Fruit fly (Drosophila melanogaster) whole organism, embryonic: Measurements from ENCODE around the gene CG43867.

Experiments
- CG10565 ChIP-seq: fragments of 200-800 bp; sonication (Bioruptor generic); optimal IDR thresholded peaks from 3 replicates; lab custom pipeline; 2016; ENCODE audit warnings: missing biosample characterization, mild to moderate bottlenecking, missing genetic modification characterization
- CG12236 ChIP-seq: fragments of 200-800 bp; sonication (Bioruptor generic); optimal IDR thresholded peaks from 2 replicates; lab custom pipeline; 2016; ENCODE audit warnings: missing biosample characterization, missing genetic modification characterization
- CG13123 ChIP-seq: fragments of 200-800 bp; sonication (Bioruptor generic); optimal IDR thresholded peaks from 2 replicates; lab custom pipeline; 2016; ENCODE audit warnings: missing biosample characterization, missing genetic modification characterization
- CG13894 ChIP-seq: fragments of 200-800 bp; sonication (Bioruptor generic); optimal IDR thresholded peaks from 3 replicates; lab custom pipeline; 2018; ENCODE audit warnings: missing biosample characterization, mild to moderate bottlenecking, missing genetic modification characterization, moderate library complexity
- CG14860 ChIP-seq: fragments of 200-800 bp; sonication (Bioruptor generic); IDR thresholded peaks from 3 replicates; pipeline ENCODE4 v1.3.6; 2022; ENCODE audit warnings: missing biosample characterization, missing genetic modification characterization; ENCODE audit not compliant: partially characterized antibody
- CG15073 ChIP-seq: fragments of 200-800 bp; sonication (Bioruptor generic); optimal IDR thresholded peaks from 2 replicates; lab custom pipeline; 2016; ENCODE audit warnings: missing biosample characterization, missing genetic modification characterization
- CG15696 ChIP-seq: fragments of 200-800 bp; sonication (Bioruptor generic); optimal IDR thresholded peaks from 2 replicates; lab custom pipeline; 2019; ENCODE audit warnings: missing biosample characterization, mild to moderate bottlenecking, missing genetic modification characterization, moderate library complexity
- CG1603 ChIP-seq: fragments of 200-800 bp; sonication (Bioruptor generic); optimal IDR thresholded peaks from 2 replicates; lab custom pipeline; 2019; ENCODE audit warnings: missing biosample characterization, mild to moderate bottlenecking, missing genetic modification characterization, moderate library complexity
- CG18476 ChIP-seq: fragments of 200-800 bp; sonication (Bioruptor generic); optimal IDR thresholded peaks from 2 replicates; lab custom pipeline; 2016; ENCODE audit warnings: missing biosample characterization, mild to moderate bottlenecking, missing genetic modification characterization
- CG18619 ChIP-seq: fragments of 200-800 bp; sonication (Bioruptor generic); optimal IDR thresholded peaks from 3 replicates; lab custom pipeline; 2017; ENCODE audit warnings: missing biosample characterization, mild to moderate bottlenecking, missing genetic modification characterization
- CG18764 ChIP-seq: fragments of 200-800 bp; sonication (Bioruptor generic); optimal IDR thresholded peaks from 3 replicates; lab custom pipeline; 2016; ENCODE audit warnings: missing biosample characterization, missing genetic modification characterization
- CG2202 ChIP-seq: fragments of 200-800 bp; sonication (Bioruptor generic); optimal IDR thresholded peaks from 2 replicates; lab custom pipeline; 2018; ENCODE audit warnings: missing biosample characterization, mild to moderate bottlenecking, missing genetic modification characterization
- CG2712 ChIP-seq: fragments of 200-800 bp; optimal IDR thresholded peaks from 3 replicates; lab custom pipeline; 2019; ENCODE audit warnings: missing biosample characterization, mild to moderate bottlenecking, missing genetic modification characterization, moderate library complexity
- CG2889 ChIP-seq: fragments of 200-800 bp; sonication (Bioruptor generic); IDR thresholded peaks from 3 replicates; pipeline ENCODE4 v1.3.6; 2022; ENCODE audit warnings: missing biosample characterization, missing genetic modification characterization
- CG43689 ChIP-seq: fragments of 200-800 bp; sonication (Bioruptor generic); IDR thresholded peaks from 2 replicates; pipeline ENCODE4 v1.3.6; 2022; ENCODE audit warnings: missing biosample characterization, missing genetic modification characterization
- CG4424 ChIP-seq: fragments of 200-800 bp; sonication (Bioruptor generic); optimal IDR thresholded peaks from 3 replicates; lab custom pipeline; 2016; ENCODE audit warnings: missing biosample characterization, missing genetic modification characterization
- CG6272 ChIP-seq: fragments of 200-800 bp; sonication (Bioruptor generic); IDR thresholded peaks from 2 replicates; pipeline ENCODE4 v1.3.6; 2022; ENCODE audit warnings: missing biosample characterization, missing genetic modification characterization
- CG8290 ChIP-seq, 3 experiments: fragments of 200-800 bp; sonication (Bioruptor generic); optimal IDR thresholded peaks; 2 replicates each; lab custom pipeline; 2016 to 2019; ENCODE audit warnings: missing biosample characterization in 3 of 3, missing genetic modification characterization in 3 of 3, mild to moderate bottlenecking in 2 of 3, moderate library complexity in 1 of 3
- CG8359 ChIP-seq: fragments of 200-800 bp; sonication (Bioruptor generic); optimal IDR thresholded peaks from 2 replicates; lab custom pipeline; 2017; ENCODE audit warnings: missing biosample characterization, mild to moderate bottlenecking, missing genetic modification characterization, borderline replicate concordance
- CG8924 ChIP-seq: fragments of 200-800 bp; optimal IDR thresholded peaks from 3 replicates; lab custom pipeline; 2019; ENCODE audit warnings: missing biosample characterization, mild to moderate bottlenecking, missing genetic modification characterization, moderate library complexity
- Camta ChIP-seq: fragments of 200-800 bp; sonication (Bioruptor generic); optimal IDR thresholded peaks from 2 replicates; lab custom pipeline; 2016; ENCODE audit warnings: missing biosample characterization, missing genetic modification characterization
- Chrac-16 ChIP-seq: fragments of 200-800 bp; sonication (Bioruptor generic); optimal IDR thresholded peaks from 3 replicates; lab custom pipeline; 2016; ENCODE audit warnings: missing biosample characterization, missing genetic modification characterization
- Dip2 ChIP-seq: fragments of 200-800 bp; sonication (Bioruptor generic); IDR thresholded peaks from 2 replicates; pipeline ENCODE4 v1.3.6; 2022; ENCODE audit warnings: missing biosample characterization, missing genetic modification characterization
- E2f2 ChIP-seq: fragments of 200-800 bp; sonication (Bioruptor generic); IDR thresholded peaks from 2 replicates; pipeline ENCODE4 v1.3.6; 2022; ENCODE audit warnings: missing biosample characterization, missing genetic modification characterization
- Elba2 ChIP-seq: fragments of 200-800 bp; sonication (Bioruptor generic); optimal IDR thresholded peaks from 3 replicates; lab custom pipeline; 2016; ENCODE audit warnings: missing biosample characterization, missing genetic modification characterization
- Fer1 ChIP-seq: fragments of 200-800 bp; sonication (Bioruptor generic); optimal IDR thresholded peaks from 2 replicates; lab custom pipeline; 2017; ENCODE audit warnings: missing biosample characterization, mild to moderate bottlenecking, missing genetic modification characterization
- Hr51 ChIP-seq, 2 experiments: fragments of 200-800 bp; sonication (Bioruptor generic); optimal IDR thresholded peaks; 2 replicates in 1 of 2; 3 replicates in 1 of 2; lab custom pipeline; 2016 to 2018; ENCODE audit warnings: missing biosample characterization in 2 of 2, missing genetic modification characterization in 2 of 2, mild to moderate bottlenecking in 1 of 2, moderate library complexity in 1 of 2
- Opbp ChIP-seq: fragments of 200-800 bp; sonication (Bioruptor generic); IDR thresholded peaks from 3 replicates; pipeline ENCODE4 v1.3.6; 2022; ENCODE audit warnings: missing biosample characterization, missing genetic modification characterization; ENCODE audit not compliant: partially characterized antibody
- Rfx ChIP-seq: fragments of 200-800 bp; sonication (Bioruptor generic); IDR thresholded peaks from 2 replicates; pipeline ENCODE4 v1.3.6; 2022; ENCODE audit warnings: missing biosample characterization, missing genetic modification characterization
- Trl ChIP-seq, 3 experiments: fragments of >200 bp in 2 of 3; fragments of 200-800 bp in 1 of 3; sonication (Bioruptor generic) in 1 of 3; optimal IDR thresholded peaks; 2 replicates in 1 of 3; 3 replicates in 2 of 3; lab custom pipeline; 2016 to 2017; ENCODE audit warnings: missing biosample characterization in 1 of 3, missing genetic modification characterization in 1 of 3
- Vsx1 ChIP-seq: fragments of 200-800 bp; sonication (Bioruptor generic); optimal IDR thresholded peaks from 2 replicates; lab custom pipeline; 2017; ENCODE audit warnings: missing biosample characterization, mild to moderate bottlenecking, missing genetic modification characterization, missing genetic modification reagents
- ash1 ChIP-seq: fragments of 200-800 bp; sonication (Bioruptor generic); optimal IDR thresholded peaks from 2 replicates; lab custom pipeline; 2018; ENCODE audit warnings: missing biosample characterization, mild to moderate bottlenecking, missing genetic modification characterization
- az2 ChIP-seq: fragments of 200-800 bp; sonication (Bioruptor generic); optimal IDR thresholded peaks from 3 replicates; lab custom pipeline; 2016; ENCODE audit warnings: missing biosample characterization, missing genetic modification characterization
- bigmax ChIP-seq: fragments of 200-800 bp; sonication (Bioruptor generic); optimal IDR thresholded peaks from 2 replicates; lab custom pipeline; 2018; ENCODE audit warnings: missing biosample characterization, mild to moderate bottlenecking, missing genetic modification characterization
- chif ChIP-seq, 2 experiments: fragments of 200-800 bp; sonication (Bioruptor generic); optimal IDR thresholded peaks; 3 replicates each; lab custom pipeline; 2016; ENCODE audit warnings: missing biosample characterization in 2 of 2, missing genetic modification characterization in 2 of 2
- danr ChIP-seq: fragments of 200-800 bp; sonication (Bioruptor generic); IDR thresholded peaks from 2 replicates; pipeline ENCODE4 v1.3.6; 2022; ENCODE audit warnings: missing biosample characterization, missing genetic modification characterization
- ftz-f1 ChIP-seq: fragments of 200-800 bp; sonication (Bioruptor generic); optimal IDR thresholded peaks from 2 replicates; lab custom pipeline; 2016; ENCODE audit warnings: missing biosample characterization, missing genetic modification characterization
- gcm2 ChIP-seq: fragments of 200-800 bp; sonication (Bioruptor generic); optimal IDR thresholded peaks from 2 replicates; lab custom pipeline; 2016; ENCODE audit warnings: missing biosample characterization, missing genetic modification characterization
- gfzf ChIP-seq: fragments of 200-800 bp; sonication (Bioruptor generic); optimal IDR thresholded peaks from 2 replicates; lab custom pipeline; 2016; ENCODE audit warnings: missing biosample characterization, mild to moderate bottlenecking, missing genetic modification characterization, moderate library complexity
- grau ChIP-seq: fragments of 200-800 bp; optimal IDR thresholded peaks from 3 replicates; lab custom pipeline; 2019; ENCODE audit warnings: missing biosample characterization, mild to moderate bottlenecking, missing genetic modification characterization, moderate library complexity
- grn ChIP-seq: fragments of 200-800 bp; sonication (Bioruptor generic); optimal IDR thresholded peaks from 3 replicates; lab custom pipeline; 2017; ENCODE audit warnings: missing biosample characterization, missing genetic modification characterization
- jumu ChIP-seq: fragments of 200-800 bp; sonication (Bioruptor generic); optimal IDR thresholded peaks from 3 replicates; lab custom pipeline; 2016; ENCODE audit warnings: missing biosample characterization, missing genetic modification characterization
- mirr ChIP-seq: fragments of 200-800 bp; sonication (Bioruptor generic); optimal IDR thresholded peaks from 3 replicates; lab custom pipeline; 2018; ENCODE audit warnings: missing biosample characterization, mild to moderate bottlenecking, missing genetic modification characterization
- odd ChIP-seq: fragments of 200-800 bp; sonication (Bioruptor generic); optimal IDR thresholded peaks from 2 replicates; lab custom pipeline; 2017; ENCODE audit warnings: missing biosample characterization, mild to moderate bottlenecking, missing genetic modification characterization
- row ChIP-seq: fragments of 200-800 bp; sonication (Bioruptor generic); IDR thresholded peaks from 3 replicates; pipeline ENCODE4 v1.3.6; 2022; ENCODE audit warnings: missing biosample characterization, missing genetic modification characterization
- sens-2 ChIP-seq: fragments of 200-800 bp; sonication (Bioruptor generic); IDR thresholded peaks from 2 replicates; pipeline ENCODE4 v1.3.6; 2022; ENCODE audit warnings: missing biosample characterization, missing genetic modification characterization
- slp2 ChIP-seq: fragments of 200-800 bp; sonication (Bioruptor generic); optimal IDR thresholded peaks from 2 replicates; lab custom pipeline; 2016; ENCODE audit warnings: missing biosample characterization, missing genetic modification characterization
- toy ChIP-seq: fragments of 200-800 bp; sonication (Bioruptor generic); IDR thresholded peaks from 2 replicates; pipeline ENCODE4 v1.3.6; 2022; ENCODE audit warnings: missing biosample characterization, missing genetic modification characterization
- unc-4 ChIP-seq: fragments of 200-800 bp; sonication (Bioruptor generic); IDR thresholded peaks from 2 replicates; pipeline ENCODE4 v1.3.6; 2022; ENCODE audit warnings: missing biosample characterization, missing genetic modification characterization; ENCODE audit not compliant: partially characterized antibody
- zfh2 ChIP-seq: fragments of 200-800 bp; sonication (Bioruptor generic); optimal IDR thresholded peaks from 2 replicates; lab custom pipeline; 2016; ENCODE audit warnings: missing biosample characterization, missing genetic modification characterization

Gene CG43867

DNA sequence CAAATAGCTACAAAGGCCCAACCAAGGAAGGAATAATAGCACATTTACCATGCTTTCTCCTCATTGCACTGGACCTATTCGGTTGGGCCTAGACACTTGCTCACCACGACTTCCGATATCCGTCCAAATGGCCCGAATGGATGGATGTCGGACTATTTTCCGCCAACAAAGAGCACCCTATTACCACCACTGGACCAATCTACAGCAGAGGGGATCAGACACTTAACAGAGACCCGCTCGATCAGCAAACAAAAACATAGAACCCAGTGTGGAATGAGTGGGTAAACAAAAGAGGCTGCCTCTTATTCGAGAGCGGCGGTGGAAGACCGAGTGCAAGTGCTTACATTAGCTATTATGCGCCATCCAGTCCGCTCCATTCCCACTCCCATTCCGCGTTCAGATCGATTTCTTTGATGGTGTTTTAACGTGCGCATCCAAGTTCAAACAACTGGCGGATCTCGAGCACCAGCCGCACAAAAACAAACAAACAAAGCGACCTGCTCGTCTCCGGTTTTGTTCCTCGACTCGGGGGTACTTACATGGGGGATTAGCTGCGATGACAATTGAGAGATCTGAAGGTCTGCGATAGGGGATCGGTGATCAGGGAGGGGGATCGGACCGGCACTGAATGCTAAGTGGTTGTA lies 159.2 kb downstream of the CG43867 start (continued):
- no peak for TF ChIP-seq CG18476 (GFP tag; lab: Kevin White, UChicago)
- TF ChIP-seq Chrac-16 (GFP tag; lab: Kevin White, UChicago): no peak
- TF ChIP-seq toy (GFP tag; lab: Robert Waterston, UW): no peak
- TF ChIP-seq CG18764 (GFP tag; lab: Kevin White, UChicago): no peak
- no peak for TF ChIP-seq Trl (optimal IDR thresholded peaks at IDR 0.05; lab: Kevin White, UChicago)
- TF ChIP-seq Trl (GFP tag; optimal IDR thresholded peaks at IDR 0.05; lab: Kevin White, UChicago): no peak
- peak; percentile 14 for TF ChIP-seq mirr (GFP tag; lab: Kevin White, UChicago)
- peak; percentile 3 for TF ChIP-seq CG1603
- TF ChIP-seq CG14860 (GFP tag; lab: Robert Waterston, UW): no peak
- no peak for TF ChIP-seq CG2712 (tag; lab: Kevin White, UChicago)
- TF ChIP-seq CG13894 (tag; lab: Kevin White, UChicago): no peak
- no peak for TF ChIP-seq Dip2
- no peak for TF ChIP-seq jumu (GFP tag; lab: Kevin White, UChicago)
- no peak for TF ChIP-seq CG10565
- TF ChIP-seq CG43689 (GFP tag; lab: Robert Waterston, UW): no peak
- TF ChIP-seq odd (GFP tag; lab: Kevin White, UChicago): no peak
- no peak for TF ChIP-seq gcm2 (GFP tag; lab: Kevin White, UChicago)
- no peak for TF ChIP-seq sens-2 (GFP tag; lab: Robert Waterston, UW)
- TF ChIP-seq Elba2 (GFP tag; lab: Kevin White, UChicago): no peak
- TF ChIP-seq grau (tag; lab: Kevin White, UChicago): no peak
- TF ChIP-seq CG4424: no peak
- TF ChIP-seq Hr51 (GFP tag; optimal IDR thresholded peaks at IDR 0.05; lab: Kevin White, UChicago): no peak
- no peak for TF ChIP-seq Vsx1 (GFP tag; lab: Kevin White, UChicago)
- peak; percentile 28 for TF ChIP-seq CG15696 (tag; lab: Kevin White, UChicago)
- TF ChIP-seq danr: no peak
- TF ChIP-seq Rfx (GFP tag; lab: Robert Waterston, UW): no peak
- TF ChIP-seq chif (GFP tag; optimal IDR thresholded peaks at IDR 0.05; lab: Kevin White, UChicago): no peak
- no peak for TF ChIP-seq CG8359 (GFP tag; lab: Kevin White, UChicago)
- TF ChIP-seq CG15073 (GFP tag; lab: Kevin White, UChicago): no peak
- no peak for TF ChIP-seq CG2889 (GFP tag; lab: Robert Waterston, UW)
- no peak for TF ChIP-seq Camta (GFP tag; lab: Kevin White, UChicago)
- no peak for TF ChIP-seq slp2 (GFP tag; lab: Kevin White, UChicago)
- TF ChIP-seq gfzf (GFP tag; lab: Kevin White, UChicago): no peak
- TF ChIP-seq Opbp (GFP tag; lab: Robert Waterston, UW): no peak
- TF ChIP-seq Fer1 (GFP tag; lab: Kevin White, UChicago): no peak
- no peak for TF ChIP-seq CG6272 (GFP tag; lab: Robert Waterston, UW)
- no peak for TF ChIP-seq unc-4 (GFP tag; lab: Robert Waterston, UW)
- no peak for TF ChIP-seq bigmax (GFP tag; lab: Kevin White, UChicago)
- TF ChIP-seq CG18619 (GFP tag; lab: Kevin White, UChicago): no peak
- no peak for TF ChIP-seq CG8290 (GFP tag; optimal IDR thresholded peaks at IDR 0.05; lab: Kevin White, UChicago)
- peak in 1 of 2 experiments; percentile 30 for TF ChIP-seq CG8290 (tag; optimal IDR thresholded peaks at IDR 0.05; lab: Kevin White, UChicago)
- no peak for TF ChIP-seq ftz-f1 (GFP tag; lab: Kevin White, UChicago)
- TF ChIP-seq row (GFP tag; lab: Robert Waterston, UW): no peak
- TF ChIP-seq E2f2 (GFP tag; lab: Robert Waterston, UW): no peak
- TF ChIP-seq zfh2: no peak
- peak; percentile 22 for TF ChIP-seq CG2202 (tag; lab: Kevin White, UChicago)
- TF ChIP-seq CG8924: no peak
- TF ChIP-seq ash1 (GFP tag; lab: Kevin White, UChicago): no peak
- no peak for TF ChIP-seq CG13123 (GFP tag; lab: Kevin White, UChicago)
- no peak for TF ChIP-seq CG12236 (GFP tag; lab: Kevin White, UChicago)
- TF ChIP-seq grn (GFP tag; lab: Kevin White, UChicago): peak; percentile 3
- no peak for TF ChIP-seq az2
